Fruit fly (Drosophila melanogaster): Measurements from ENCODE around the gene CG46339.

Gene CG46339

DNA sequence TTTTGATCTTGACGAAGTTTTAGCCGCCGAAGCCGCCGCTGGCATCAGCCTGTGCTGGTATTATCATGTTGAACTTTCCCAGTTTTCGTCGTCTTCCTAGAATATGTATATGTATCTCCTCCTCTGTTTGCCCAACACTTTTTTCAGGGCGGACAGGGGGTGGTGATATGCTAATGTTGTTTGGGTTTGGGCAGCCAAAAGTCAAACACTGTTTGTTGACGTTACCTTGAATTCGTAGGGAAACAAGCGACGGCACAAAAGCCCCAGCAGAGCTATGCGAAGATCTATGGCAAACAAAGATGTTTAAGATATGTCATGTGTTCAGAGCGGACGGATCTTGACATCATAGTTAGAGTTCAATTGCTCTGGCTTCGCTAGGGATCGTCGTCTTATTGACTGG, 6.8 kb upstream of the CG46339 start (continued):
- TF ChIP-seq CG8388 (GFP tag; optimal IDR thresholded peaks at IDR 0.05) = no peak
- no peak for TF ChIP-seq B-H2 (GFP tag; optimal IDR thresholded peaks at IDR 0.05)
- no peak for TF ChIP-seq rib (GFP tag; IDR thresholded peaks at IDR 0.05)
- no peak for TF ChIP-seq Pdp1 (GFP tag; optimal IDR thresholded peaks at IDR 0.05)
- TF ChIP-seq toy (GFP tag; IDR thresholded peaks at IDR 0.05) = no peak
- no peak for TF ChIP-seq CG7963 (GFP tag; IDR thresholded peaks at IDR 0.05; ENCODE audit: partially characterized antibody)
- TF ChIP-seq kni (GFP tag; optimal IDR thresholded peaks at IDR 0.05) = peak; percentile 82
- TF ChIP-seq tx (GFP tag; optimal IDR thresholded peaks at IDR 0.05) = no peak
- TF ChIP-seq slou (GFP tag; optimal IDR thresholded peaks at IDR 0.05) = no peak
- TF ChIP-seq CG43689 (GFP tag; IDR thresholded peaks at IDR 0.05) = 0 out of 2 replicates have a peak, but pooled peaks have one; percentile 35
- TF ChIP-seq lbe (GFP tag; optimal IDR thresholded peaks at IDR 0.05) = no peak
- TF ChIP-seq Hmx (GFP tag; optimal IDR thresholded peaks at IDR 0.05) = no peak
- peak; percentile 1 for TF ChIP-seq CG2202 (tag; optimal IDR thresholded peaks at IDR 0.05)
- TF ChIP-seq CG18011 (GFP tag; optimal IDR thresholded peaks at IDR 0.05) = no peak
- TF ChIP-seq CG7357 (GFP tag; IDR thresholded peaks at IDR 0.05) = no peak
- TF ChIP-seq CG1603 (tag; optimal IDR thresholded peaks at IDR 0.05) = peak; percentile 36
- no peak for TF ChIP-seq Atf-2 (GFP tag; optimal IDR thresholded peaks at IDR 0.05)
- TF ChIP-seq run (tag; optimal IDR thresholded peaks at IDR 0.05) = no peak
- TF ChIP-seq CG15011 (GFP tag; optimal IDR thresholded peaks at IDR 0.05) = no peak
- TF ChIP-seq CG5180 (GFP tag; optimal IDR thresholded peaks at IDR 0.05) = peak; percentile 33
- no peak for TF ChIP-seq CG7372 (GFP tag; IDR thresholded peaks at IDR 0.05)
- no peak for TF ChIP-seq crc (GFP tag; optimal IDR thresholded peaks at IDR 0.05)
- no peak for TF ChIP-seq cad (GFP tag; optimal IDR thresholded peaks at IDR 0.05)
- TF ChIP-seq Bdp1 (GFP tag; optimal IDR thresholded peaks at IDR 0.05) = no peak
- no peak for TF ChIP-seq tll (GFP tag; optimal IDR thresholded peaks at IDR 0.05)
- TF ChIP-seq pita (GFP tag; optimal IDR thresholded peaks at IDR 0.05) = no peak
- TF ChIP-seq CG17328 (GFP tag; IDR thresholded peaks at IDR 0.05) = 0 out of 2 replicates have a peak, but pooled peaks have one; percentile 5
- no peak for TF ChIP-seq YL-1 (GFP tag; optimal IDR thresholded peaks at IDR 0.05)
- TF ChIP-seq prd (optimal IDR thresholded peaks at IDR 0.05) = no peak
- no peak for TF ChIP-seq prd (GFP tag; IDR thresholded peaks at IDR 0.05)
- no peak for TF ChIP-seq stwl (tag; optimal IDR thresholded peaks at IDR 0.05)
- no peak for TF ChIP-seq dimm (GFP tag; IDR thresholded peaks at IDR 0.05)
- TF ChIP-seq Gug (GFP tag; IDR thresholded peaks at IDR 0.05) = no peak
- TF ChIP-seq CG4282 (GFP tag; optimal IDR thresholded peaks at IDR 0.05) = no peak
- peak; percentile 45 for TF ChIP-seq wek (GFP tag; optimal IDR thresholded peaks at IDR 0.05)
- no peak for TF ChIP-seq CG42726 (GFP tag; IDR thresholded peaks at IDR 0.05; ENCODE audit: partially characterized antibody)
- TF ChIP-seq crp (GFP tag; optimal IDR thresholded peaks at IDR 0.05) = no peak
- no peak for TF ChIP-seq pan (optimal IDR thresholded peaks at IDR 0.05)
- peak in 1 of 2 experiments; percentile 15 for TF ChIP-seq pan (GFP tag; optimal IDR thresholded peaks at IDR 0.05 in 1 of 2, IDR thresholded peaks at IDR 0.05 in 1 of 2)
- TF ChIP-seq HLH4C (GFP tag; IDR thresholded peaks at IDR 0.05; ENCODE audit: partially characterized antibody) = no peak
- TF ChIP-seq tgo (GFP tag; IDR thresholded peaks at IDR 0.05) = no peak
- TF ChIP-seq pros (GFP tag; optimal IDR thresholded peaks at IDR 0.05) = no peak
- TF ChIP-seq Dip2 (GFP tag; IDR thresholded peaks at IDR 0.05) = no peak
- TF ChIP-seq ato (GFP tag; IDR thresholded peaks at IDR 0.05; ENCODE audit: partially characterized antibody) = no peak
- TF ChIP-seq CG8359 (GFP tag; optimal IDR thresholded peaks at IDR 0.05; ENCODE audit: borderline replicate concordance) = no peak
- no peak for TF ChIP-seq sc (optimal IDR thresholded peaks at IDR 0.05)
- TF ChIP-seq sc (GFP tag; optimal IDR thresholded peaks at IDR 0.05) = no peak
- TF ChIP-seq ewg (GFP tag; optimal IDR thresholded peaks at IDR 0.05) = no peak
- TF ChIP-seq Six4 (GFP tag; optimal IDR thresholded peaks at IDR 0.05) = no peak
- no peak for TF ChIP-seq E2f2 (GFP tag; IDR thresholded peaks at IDR 0.05)
- TF ChIP-seq CG30020 (tag; optimal IDR thresholded peaks at IDR 0.05) = no peak
